Worm (Caenorhabditis elegans): Measurements from ENCODE around the gene tmem-120.

- no peak for TF ChIP-seq elt-1 (tag; optimal IDR thresholded peaks at IDR 0.05)
- no peak for TF ChIP-seq fos-1 (tag; optimal IDR thresholded peaks at IDR 0.05)
- TF ChIP-seq hmg-11 (tag; optimal IDR thresholded peaks at IDR 0.05) = peak; percentile 69
- TF ChIP-seq nhr-11 (tag; optimal IDR thresholded peaks at IDR 0.05) = no peak
- no peak for TF ChIP-seq ceh-28 (tag; optimal IDR thresholded peaks at IDR 0.05)
- TF ChIP-seq nhr-77 (tag; optimal IDR thresholded peaks at IDR 0.05) = no peak
- TF ChIP-seq egl-27 (tag; optimal IDR thresholded peaks at IDR 0.05) = no peak
- TF ChIP-seq ZK546.5 (tag; optimal IDR thresholded peaks at IDR 0.05) = no peak
- TF ChIP-seq elt-3 (tag; optimal IDR thresholded peaks at IDR 0.05) = no peak
- TF ChIP-seq ztf-11 (tag; optimal IDR thresholded peaks at IDR 0.05) = no peak
These were observed 21.8 kb downstream of the tmem-120 start, which contains the start of the genes ave-1 and M01G5.1 for ce11 chrIII:1495863-1496445.

Data from whole organism, L3 larva.